Fruit fly (Drosophila melanogaster) whole organism, embryonic: ENCODE data around the gene Ir94d.
A peak's percentile ranks its signal among the peaks of the same experiment; 100 is the strongest.

ENCODE experiments used
- CG10543 ChIP-seq: fragments of 200-800 bp; sonication (Bioruptor generic); optimal IDR thresholded peaks from 3 replicates; lab custom pipeline; 2017; ENCODE audit warnings: missing biosample characterization, mild to moderate bottlenecking, missing genetic modification characterization, moderate library complexity
- CG6654 ChIP-seq: fragments of 200-800 bp; sonication (Bioruptor generic); optimal IDR thresholded peaks from 2 replicates; lab custom pipeline; 2017; ENCODE audit warnings: missing biosample characterization, mild to moderate bottlenecking, missing genetic modification characterization
- Fer2 ChIP-seq: fragments of 200-800 bp; sonication (Bioruptor generic); optimal IDR thresholded peaks from 2 replicates; lab custom pipeline; 2018; ENCODE audit warnings: missing biosample characterization, mild to moderate bottlenecking, missing genetic modification characterization, moderate library complexity
- stwl ChIP-seq: fragments of 200-800 bp; sonication (Bioruptor generic); optimal IDR thresholded peaks from 3 replicates; lab custom pipeline; 2018; ENCODE audit warnings: missing biosample characterization, mild to moderate bottlenecking, missing genetic modification characterization, moderate library complexity

dm6 chr3R:23358565-23359138 is 44.0 kb upstream of the Ir94d start, which contains the start of gene RpS3:
- TF ChIP-seq CG6654 (no peak), CG10543 (GFP tag; lab: Kevin White, UChicago) (no peak), Fer2 (tag; lab: Kevin White, UChicago) (no peak), stwl (tag; lab: Kevin White, UChicago) (peak; percentile 46)
